Fruit fly (Drosophila melanogaster) whole organism, wandering third instar larva: ENCODE data around the gene kra.

Experiments
- Abd-B ChIP-seq: fragments of >200 bp; optimal IDR thresholded peaks from 2 replicates; lab custom pipeline; 2017; ENCODE audit warnings: missing biosample characterization, missing genetic modification characterization
- CG9705 ChIP-seq: fragments of 200-800 bp; sonication (Bioruptor generic); optimal IDR thresholded peaks from 2 replicates; lab custom pipeline; 2018; ENCODE audit warnings: missing biosample characterization, mild to moderate bottlenecking, missing genetic modification characterization
- Dif ChIP-seq: fragments of 200-275, 200-300 bp; sonication (Bioruptor generic); optimal IDR thresholded peaks from 2 replicates; lab custom pipeline; 2018; ENCODE audit warnings: missing biosample characterization, missing genetic modification characterization; ENCODE audit not compliant: partially characterized antibody
- GATAd ChIP-seq: sonication (Bioruptor generic); optimal IDR thresholded peaks from 2 replicates; lab custom pipeline; 2016; ENCODE audit warnings: missing biosample characterization, missing genetic modification characterization
- HLH106 ChIP-seq: fragments of 200-800 bp; optimal IDR thresholded peaks from 3 replicates; lab custom pipeline; 2019; ENCODE audit warnings: missing biosample characterization, mild to moderate bottlenecking, missing genetic modification characterization, moderate library complexity
- Hnf4 ChIP-seq: fragments of 200-800 bp; sonication (Bioruptor generic); optimal IDR thresholded peaks from 2 replicates; lab custom pipeline; 2016; ENCODE audit warnings: missing biosample characterization, mild to moderate bottlenecking, missing genetic modification characterization
- Hr78 ChIP-seq: fragments of >200 bp; optimal IDR thresholded peaks from 2 replicates; lab custom pipeline; 2017; ENCODE audit warnings: missing biosample characterization, missing genetic modification characterization
- Hr83 ChIP-seq: fragments of 200-300 bp; sonication (Bioruptor generic); optimal IDR thresholded peaks from 2 replicates; lab custom pipeline; 2016; ENCODE audit warnings: missing biosample characterization, mild to moderate bottlenecking, missing genetic modification characterization, moderate library complexity; ENCODE audit not compliant: poor library complexity, severe bottlenecking
- Jra ChIP-seq: sonication (Bioruptor generic); optimal IDR thresholded peaks from 2 replicates; lab custom pipeline; 2016; ENCODE audit warnings: missing biosample characterization, missing genetic modification characterization
- Mio ChIP-seq: sonication (Bioruptor generic); optimal IDR thresholded peaks from 2 replicates; lab custom pipeline; 2016; ENCODE audit warnings: missing biosample characterization, missing genetic modification characterization
- Myc ChIP-seq: fragments of >200 bp; optimal IDR thresholded peaks from 2 replicates; lab custom pipeline; 2017
- N ChIP-seq: fragments of >200 bp; optimal IDR thresholded peaks from 2 replicates; lab custom pipeline; 2018; ENCODE audit warnings: missing biosample characterization, missing external identifiers, missing genetic modification characterization
- OdsH ChIP-seq: fragments of 200-800 bp; sonication (Bioruptor generic); optimal IDR thresholded peaks from 2 replicates; lab custom pipeline; 2016; ENCODE audit warnings: missing biosample characterization, mild to moderate bottlenecking, missing genetic modification characterization
- Rel ChIP-seq, 2 experiments: fragments of 200-800 bp; sonication (Bioruptor generic) in 1 of 2; optimal IDR thresholded peaks; 2 replicates in 1 of 2; 3 replicates in 1 of 2; lab custom pipeline; 2016 to 2019; ENCODE audit warnings: mild to moderate bottlenecking in 2 of 2, missing biosample characterization in 2 of 2, missing genetic modification characterization in 2 of 2, moderate library complexity in 1 of 2
- Sp1 ChIP-seq: fragments of 200-800 bp; sonication (Bioruptor generic); optimal IDR thresholded peaks from 3 replicates; lab custom pipeline; 2019; ENCODE audit warnings: missing biosample characterization, mild to moderate bottlenecking, missing genetic modification characterization, moderate library complexity
- br ChIP-seq: fragments of 200-800 bp; sonication (Bioruptor generic); optimal IDR thresholded peaks from 2 replicates; lab custom pipeline; 2016; ENCODE audit warnings: missing biosample characterization, missing genetic modification characterization
- brk ChIP-seq: fragments of 200-800 bp; sonication (Bioruptor generic); optimal IDR thresholded peaks from 2 replicates; lab custom pipeline; 2016; ENCODE audit warnings: missing biosample characterization, mild to moderate bottlenecking, missing genetic modification characterization
- dl ChIP-seq, 2 experiments: fragments of 175-275, 200-275 bp in 1 of 2; fragments of 200-275 bp in 1 of 2; sonication (Bioruptor generic); optimal IDR thresholded peaks; lab custom pipeline; 2018; ENCODE audit warnings: mild to moderate bottlenecking in 2 of 2, missing biosample characterization in 2 of 2, missing genetic modification characterization in 2 of 2, moderate library complexity in 2 of 2; ENCODE audit not compliant: partially characterized antibody in 2 of 2, insufficient read depth in 1 of 2
- dmrt93B ChIP-seq: fragments of 200-800 bp; sonication (Bioruptor generic); optimal IDR thresholded peaks from 2 replicates; lab custom pipeline; 2018; ENCODE audit warnings: missing biosample characterization, mild to moderate bottlenecking, missing genetic modification characterization
- dsf ChIP-seq: sonication (Bioruptor generic); optimal IDR thresholded peaks from 2 replicates; lab custom pipeline; 2016; ENCODE audit warnings: missing biosample characterization, missing genetic modification characterization, borderline replicate concordance
- ey ChIP-seq: fragments of 200-800 bp; sonication (Bioruptor generic); optimal IDR thresholded peaks from 2 replicates; lab custom pipeline; 2016; ENCODE audit warnings: missing biosample characterization, missing genetic modification characterization
- foxo ChIP-seq, 2 experiments: fragments of 200-800 bp; sonication (Bioruptor generic); optimal IDR thresholded peaks; 2 replicates in 1 of 2; 3 replicates in 1 of 2; lab custom pipeline; 2016 to 2017; ENCODE audit warnings: missing biosample characterization in 2 of 2, missing genetic modification characterization in 2 of 2
- fru ChIP-seq: fragments of 200-800 bp; sonication (Bioruptor generic); optimal IDR thresholded peaks from 3 replicates; lab custom pipeline; 2016; ENCODE audit warnings: missing biosample characterization, mild to moderate bottlenecking, missing genetic modification characterization
- h ChIP-seq: fragments of 200-800 bp; sonication (Bioruptor generic); optimal IDR thresholded peaks from 3 replicates; lab custom pipeline; 2016; ENCODE audit warnings: missing biosample characterization, mild to moderate bottlenecking, missing genetic modification characterization
- jim ChIP-seq: fragments of 175-275, 200-325 bp; sonication (Bioruptor generic); optimal IDR thresholded peaks from 2 replicates; lab custom pipeline; 2016; ENCODE audit warnings: missing biosample characterization, mild to moderate bottlenecking, missing genetic modification characterization
- pan ChIP-seq: fragments of >200 bp; optimal IDR thresholded peaks from 2 replicates; lab custom pipeline; 2017
- rgr ChIP-seq: fragments of 200-800 bp; sonication (Bioruptor generic); optimal IDR thresholded peaks from 3 replicates; lab custom pipeline; 2016; ENCODE audit warnings: missing biosample characterization, mild to moderate bottlenecking, missing genetic modification characterization
- tai ChIP-seq: sonication (Bioruptor generic); optimal IDR thresholded peaks from 2 replicates; lab custom pipeline; 2016; ENCODE audit warnings: missing biosample characterization, missing genetic modification characterization
- woc ChIP-seq: sonication (Bioruptor generic); optimal IDR thresholded peaks from 2 replicates; lab custom pipeline; 2016; ENCODE audit warnings: missing biosample characterization, mild to moderate bottlenecking, missing genetic modification characterization

kra gene

DNA sequence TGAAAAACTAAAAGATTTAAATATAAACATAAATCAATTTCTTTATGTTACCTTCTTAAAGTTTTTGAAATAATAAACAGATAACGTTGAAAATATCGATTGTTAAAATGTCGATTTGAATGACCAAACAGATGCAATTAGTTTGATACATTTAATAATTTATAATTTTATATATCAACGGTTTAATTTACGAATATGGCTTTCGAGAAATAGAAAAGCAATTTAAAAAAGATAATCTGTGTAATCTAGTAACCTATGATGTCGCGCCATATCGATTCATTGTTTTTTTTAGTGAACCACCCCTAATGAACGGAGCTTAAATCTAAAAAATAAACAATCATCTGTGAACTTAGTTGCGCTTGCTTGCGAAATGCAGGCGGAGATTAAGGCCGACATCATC, 12.4 kb downstream of the kra start, which contains the start of gene PolZ2:
PolZ2 (plus strand) TSS at position 301 of the 400 bp plus-strand sequence.
- TF ChIP-seq dsf (GFP tag; lab: Kevin White, UChicago) (no peak), Hnf4 (GFP tag; lab: Kevin White, UChicago) (no peak), HLH106 (tag; lab: Kevin White, UChicago) (no peak), pan (no peak), Sp1 (GFP tag; lab: Kevin White, UChicago) (no peak), Myc (no peak), GATAd (GFP tag; lab: Kevin White, UChicago) (no peak)

DNA sequence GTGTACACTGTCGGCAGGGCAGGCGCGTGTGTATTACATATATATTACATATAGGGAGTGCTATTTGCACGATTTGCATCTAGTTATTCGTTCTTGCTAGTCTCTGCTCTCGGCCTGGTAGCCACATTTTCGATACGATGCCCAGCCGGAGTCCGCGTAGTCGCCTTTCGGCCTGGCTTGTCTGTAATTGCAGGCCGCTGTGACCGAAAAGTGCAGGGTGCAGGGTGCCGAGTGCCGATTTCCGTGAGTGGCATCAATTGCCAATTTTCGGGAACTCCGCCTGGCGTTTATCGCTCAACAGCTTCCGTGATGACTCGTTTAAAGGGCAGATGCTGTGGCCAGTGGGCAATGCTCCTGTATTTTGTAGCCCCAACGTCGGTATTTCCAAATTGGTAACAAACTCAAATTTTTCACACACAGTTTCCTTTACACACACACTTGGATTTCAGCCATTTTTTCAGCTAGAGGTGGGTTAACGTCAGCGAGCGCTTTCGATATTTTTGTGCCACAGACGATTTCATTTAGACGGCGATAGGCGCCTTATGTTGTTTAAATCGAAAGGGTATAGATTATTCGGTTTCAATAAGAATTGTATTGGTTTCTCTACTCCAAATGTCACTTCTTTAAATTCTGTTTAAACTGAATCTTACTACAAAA, 12.9 kb downstream of the kra start, which contains the start of gene CG2926:
CG2926 (minus strand) TSS at position 518 of the 657 bp plus-strand sequence.
- TF ChIP-seq Hr83 (peak; percentile 88), br (no peak), rgr (GFP tag; lab: Kevin White, UChicago) (no peak), h (GFP tag; lab: Kevin White, UChicago) (peak; percentile 54), OdsH (GFP tag; lab: Kevin White, UChicago) (peak; percentile 15), Dif (no peak), jim (GFP tag; lab: Kevin White, UChicago) (peak; percentile 58), ey (GFP tag; lab: Kevin White, UChicago) (peak; percentile 34), CG9705 (GFP tag; lab: Kevin White, UChicago) (peak; percentile 16), Hr78 (GFP tag; lab: Kevin White, UChicago) (no peak)

DNA sequence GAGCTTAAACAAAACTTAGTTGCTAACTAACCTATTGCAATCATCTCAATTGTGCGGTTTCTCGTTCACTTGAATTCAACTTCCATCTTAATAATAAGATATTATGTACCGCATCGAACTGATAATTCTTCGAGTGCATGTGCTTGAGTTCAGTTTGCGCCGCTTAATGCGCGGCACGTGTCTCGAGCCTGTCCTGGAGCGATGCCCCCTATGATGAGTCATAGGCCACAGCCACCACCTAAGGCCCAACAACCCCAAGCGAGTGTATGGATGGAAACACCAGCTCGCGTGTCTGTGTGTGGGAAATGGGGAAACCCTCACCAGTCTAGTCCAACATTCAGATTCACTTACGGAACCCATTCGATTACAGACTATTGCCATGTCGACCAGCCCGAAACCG, 27.1 kb downstream of the kra start:
- TF ChIP-seq dl (GFP tag; optimal IDR thresholded peaks at IDR 0.05; lab: Kevin White, UChicago; ENCODE audit: insufficient read depth in 1 of 2, partially characterized antibody in 2 of 2) (no peak), br (peak; percentile 4), h (GFP tag; lab: Kevin White, UChicago) (no peak), N (GFP tag; lab: Kevin White, UChicago) (no peak)

DNA sequence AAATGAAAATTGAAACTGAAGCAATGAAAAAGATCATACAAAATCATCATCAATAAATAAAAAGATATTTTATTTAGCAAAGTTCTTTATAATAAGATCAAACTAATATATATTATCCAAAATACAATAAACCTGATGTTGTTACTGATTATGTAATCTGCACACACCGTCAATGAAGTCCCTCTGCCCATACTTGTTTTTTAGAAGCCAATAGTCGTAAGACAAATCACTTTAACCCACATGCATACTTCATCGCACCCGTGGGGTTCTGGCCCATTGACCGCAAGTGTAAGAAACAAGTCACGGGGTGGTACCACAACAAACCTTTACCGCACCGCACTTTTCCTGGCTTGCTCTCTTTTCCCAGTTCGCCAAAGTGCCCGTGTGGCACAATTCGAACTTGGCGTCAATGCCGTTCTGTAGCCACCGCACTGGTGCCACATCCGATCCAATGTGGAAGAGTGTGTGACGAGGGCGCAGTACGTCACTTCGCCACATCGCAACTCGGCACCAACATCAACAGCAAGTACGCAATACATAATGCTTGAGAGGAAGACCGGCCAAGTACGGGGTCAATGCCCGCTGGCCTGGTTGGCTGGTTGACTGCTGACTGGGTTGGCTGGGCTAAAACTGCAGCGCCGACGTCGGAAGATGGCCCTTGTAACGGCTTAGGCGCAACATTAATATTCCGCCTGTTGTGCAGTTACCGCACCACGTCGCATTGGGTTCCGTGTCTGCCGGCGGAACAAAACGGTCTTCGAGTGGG, 27.9 kb downstream of the kra start:
- TF ChIP-seq Hr83 (no peak), dmrt93B (GFP tag; lab: Kevin White, UChicago) (no peak), HLH106 (tag; lab: Kevin White, UChicago) (peak; percentile 30), OdsH (GFP tag; lab: Kevin White, UChicago) (no peak), Myc (no peak), Abd-B (GFP tag; lab: Kevin White, UChicago) (no peak), brk (GFP tag; lab: Kevin White, UChicago) (no peak), GATAd (GFP tag; lab: Kevin White, UChicago) (no peak), ey (GFP tag; lab: Kevin White, UChicago) (no peak), Sp1 (GFP tag; lab: Kevin White, UChicago) (peak; percentile 37), Jra (GFP tag; lab: Kevin White, UChicago) (no peak), dsf (GFP tag; lab: Kevin White, UChicago) (no peak), foxo (GFP tag; optimal IDR thresholded peaks at IDR 0.05; lab: Kevin White, UChicago) (peak in 1 of 2 experiments; percentile 26), woc (GFP tag; lab: Kevin White, UChicago) (peak; percentile 20), tai (GFP tag; lab: Kevin White, UChicago) (no peak), N (GFP tag; lab: Kevin White, UChicago) (no peak), fru (peak; percentile 2), Dif (no peak), jim (GFP tag; lab: Kevin White, UChicago) (no peak)

dm6 chr3R:5571756-5572155, 29.2 kb downstream of the kra start:
- no peak for TF ChIP-seq woc (GFP tag; lab: Kevin White, UChicago)
- no peak for TF ChIP-seq Mio (GFP tag; lab: Kevin White, UChicago)
- no peak for TF ChIP-seq Hnf4 (GFP tag; lab: Kevin White, UChicago)
- no peak for TF ChIP-seq Rel (GFP tag; optimal IDR thresholded peaks at IDR 0.05; lab: Kevin White, UChicago)
- TF ChIP-seq Rel (tag; optimal IDR thresholded peaks at IDR 0.05; lab: Kevin White, UChicago), result peak; percentile 28
- TF ChIP-seq, all 38 proteins: peak for 1
